Fruit fly (Drosophila melanogaster): Measurements from ENCODE around the gene tfc.

Gene tfc

DNA sequence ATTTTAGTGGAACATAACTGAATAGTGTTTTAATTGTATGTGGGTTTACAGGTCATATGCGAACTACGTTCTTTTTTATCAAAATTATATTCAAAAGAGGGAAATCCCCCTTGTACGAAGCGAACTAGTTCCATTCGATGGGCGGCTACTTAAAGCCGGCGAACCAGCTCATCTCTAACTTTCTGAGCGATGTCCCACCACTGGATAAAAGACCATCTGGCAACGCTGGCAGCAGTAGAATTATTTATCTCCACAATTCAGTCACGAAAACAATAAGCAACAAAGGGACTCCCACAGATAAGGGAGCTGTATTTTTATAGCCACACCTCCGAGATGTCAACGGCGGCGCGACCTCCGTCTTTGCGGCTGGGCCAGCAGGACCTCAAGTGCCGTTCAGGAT is 39.4 kb downstream of the tfc start, which contains the start of gene Rabex-5 (continued):
- TF ChIP-seq nerfin-2 (GFP tag; IDR thresholded peaks at IDR 0.05; ENCODE audit: partially characterized antibody) (peak; percentile 68), HHEX (GFP tag; optimal IDR thresholded peaks at IDR 0.05) (peak; percentile 27), Stat92E (GFP tag; optimal IDR thresholded peaks at IDR 0.05) (no peak), Gug (GFP tag; IDR thresholded peaks at IDR 0.05) (peak; percentile 52; the same call in 2 of the 4 replicates), CG13624 (GFP tag; optimal IDR thresholded peaks at IDR 0.05) (peak; percentile 43), CG14014 (GFP tag; IDR thresholded peaks at IDR 0.05) (no peak), Dll (GFP tag; IDR thresholded peaks at IDR 0.05; ENCODE audit: partially characterized antibody) (peak; percentile 81), zen2 (GFP tag; IDR thresholded peaks at IDR 0.05; ENCODE audit: partially characterized antibody) (peak; percentile 39; the same call in 1 of the 3 replicates), CG4617 (GFP tag; optimal IDR thresholded peaks at IDR 0.05; ENCODE audit: borderline replicate concordance) (peak; percentile 85), Blimp-1 (GFP tag; optimal IDR thresholded peaks at IDR 0.05) (no peak), Oli (tag; optimal IDR thresholded peaks at IDR 0.05) (no peak), CG15269 (tag; optimal IDR thresholded peaks at IDR 0.05) (no peak), CG15696 (tag; optimal IDR thresholded peaks at IDR 0.05) (no peak), Ravus (GFP tag; IDR thresholded peaks at IDR 0.05) (no peak), mld (GFP tag; IDR thresholded peaks at IDR 0.05; ENCODE audit: partially characterized antibody) (peak; percentile 66; the same call in 2 of the 3 replicates), p53 (GFP tag; optimal IDR thresholded peaks at IDR 0.05) (peak; percentile 68), CG7372 (GFP tag; IDR thresholded peaks at IDR 0.05) (0 out of 2 replicates have a peak, but pooled peaks have one; percentile 13), Optix (GFP tag; IDR thresholded peaks at IDR 0.05) (no peak), CG9215 (GFP tag; IDR thresholded peaks at IDR 0.05) (no peak), CG4424 (GFP tag; optimal IDR thresholded peaks at IDR 0.05) (peak; percentile 19), Ptx1 (GFP tag; IDR thresholded peaks at IDR 0.05) (peak; percentile 21; the same call in 1 of the 2 replicates), org-1 (GFP tag; optimal IDR thresholded peaks at IDR 0.05) (no peak), CG3838 (GFP tag; optimal IDR thresholded peaks at IDR 0.05) (no peak), Tbp (GFP tag; optimal IDR thresholded peaks at IDR 0.05) (no peak), bbx (GFP tag; IDR thresholded peaks at IDR 0.05; ENCODE audit: partially characterized antibody) (peak; percentile 89), CG3407 (GFP tag; optimal IDR thresholded peaks at IDR 0.05) (no peak), CG14050 (GFP tag; IDR thresholded peaks at IDR 0.05) (no peak), wek (GFP tag; optimal IDR thresholded peaks at IDR 0.05) (no peak), zfh1 (GFP tag; IDR thresholded peaks at IDR 0.05) (peak; percentile 55; the same call in 1 of the 3 replicates), lmd (GFP tag; IDR thresholded peaks at IDR 0.05) (peak; percentile 15; the same call in 1 of the 2 replicates), CG43689 (GFP tag; IDR thresholded peaks at IDR 0.05) (no peak), CkIIα-i1 (GFP tag; IDR thresholded peaks at IDR 0.05) (no peak), Neu2 (GFP tag; optimal IDR thresholded peaks at IDR 0.05; ENCODE audit: borderline replicate concordance) (no peak), ttk (GFP tag; IDR thresholded peaks at IDR 0.05) (no peak), fd96Cb (tag; optimal IDR thresholded peaks at IDR 0.05) (no peak), Sox100B (GFP tag; optimal IDR thresholded peaks at IDR 0.05) (no peak), CG3726 (GFP tag; IDR thresholded peaks at IDR 0.05) (no peak), zfh2 (GFP tag; optimal IDR thresholded peaks at IDR 0.05) (peak; percentile 50), CG9727 (GFP tag; optimal IDR thresholded peaks at IDR 0.05) (no peak), Sry-β (GFP tag; optimal IDR thresholded peaks at IDR 0.05) (peak; percentile 74), CG17359 (tag; optimal IDR thresholded peaks at IDR 0.05) (no peak), Dek (tag; optimal IDR thresholded peaks at IDR 0.05) (peak; percentile 10), CG15514 (GFP tag; optimal IDR thresholded peaks at IDR 0.05) (peak; percentile 100), CrebB (tag; optimal IDR thresholded peaks at IDR 0.05) (peak; percentile 18), CG1602 (GFP tag; optimal IDR thresholded peaks at IDR 0.05) (no peak), pnt (GFP tag; optimal IDR thresholded peaks at IDR 0.05) (no peak), CG34224 (GFP tag; IDR thresholded peaks at IDR 0.05; ENCODE audit: partially characterized antibody) (peak; percentile 78), Poxn (GFP tag; IDR thresholded peaks at IDR 0.05) (no peak), Hmr (GFP tag; optimal IDR thresholded peaks at IDR 0.05) (peak; percentile 69), CG15011 (GFP tag; optimal IDR thresholded peaks at IDR 0.05) (no peak)

Measured in whole organism, embryonic.